Worm (Caenorhabditis elegans) whole organism, L4 larva: ENCODE data around the gene ent-2.

Source experiments
- D1046.2 ChIP-seq: fragments of 200-800 bp; sonication (Bioruptor generic); IDR thresholded peaks from 2 replicates; pipeline ENCODE4 v1.3.6; 2022; ENCODE audit warnings: missing genetic modification characterization, missing compliant biosample characterization
- F26F4.8 ChIP-seq: fragments of 200-800 bp; sonication (Bioruptor generic); conservative IDR thresholded peaks from 2 replicates; pipeline ENCODE4 v1.3.6; 2022; ENCODE audit warnings: missing genetic modification characterization, missing compliant biosample characterization
- F44E2.7 ChIP-seq: fragments of 200-800 bp; sonication (Bioruptor generic); IDR thresholded peaks from 2 replicates; pipeline ENCODE4 v2.1.2; 2022; ENCODE audit warnings: missing genetic modification characterization, missing compliant biosample characterization
- R02D3.7 ChIP-seq: fragments of 150-350 bp; sonication (generic microtip); optimal IDR thresholded peaks from 3 replicates; lab custom pipeline; 2014; ENCODE audit warnings: missing biosample characterization, missing genetic modification characterization
- T26A8.4 ChIP-seq: fragments of 200-800 bp; sonication (Bioruptor generic); IDR thresholded peaks from 2 replicates; pipeline ENCODE4 v1.3.6; 2022; ENCODE audit warnings: missing genetic modification characterization, missing compliant biosample characterization
- Y48G9A.11 ChIP-seq: fragments of 200-800 bp; sonication (Bioruptor generic); IDR thresholded peaks from 2 replicates; pipeline ENCODE4 v1.3.6; 2022; ENCODE audit warnings: missing genetic modification reagents, missing genetic modification characterization, missing compliant biosample characterization
- aly-2 ChIP-seq: sonication (generic microtip); optimal IDR thresholded peaks from 2 replicates; lab custom pipeline; 2018; ENCODE audit warnings: missing biosample characterization, missing genetic modification characterization
- ceh-20 ChIP-seq: fragments of 200-800 bp; sonication (Bioruptor generic); IDR thresholded peaks from 2 replicates; pipeline ENCODE4 v1.3.6; 2022; ENCODE audit warnings: missing genetic modification reagents, missing genetic modification characterization, missing compliant biosample characterization
- ceh-32 ChIP-seq: sonication (generic microtip); optimal IDR thresholded peaks from 2 replicates; lab custom pipeline; 2016; ENCODE audit warnings: mild to moderate bottlenecking, missing genetic modification characterization, missing compliant biosample characterization; ENCODE audit not compliant: poor library complexity
- ceh-82 ChIP-seq: sonication (generic microtip); optimal IDR thresholded peaks from 2 replicates; lab custom pipeline; 2017; ENCODE audit warnings: missing biosample characterization, missing genetic modification characterization
- daf-19 ChIP-seq: fragments of 200-800 bp; sonication (Bioruptor generic); conservative IDR thresholded peaks from 2 replicates; pipeline ENCODE4 v1.3.6; 2022; ENCODE audit warnings: missing genetic modification characterization, missing compliant biosample characterization
- dmd-8 ChIP-seq: fragments of 200-800 bp; sonication (Bioruptor generic); IDR thresholded peaks from 2 replicates; pipeline ENCODE4 v1.3.6; 2022; ENCODE audit warnings: missing genetic modification characterization, missing compliant biosample characterization
- dpl-1 ChIP-seq: fragments of 150-350 bp; optimal IDR thresholded peaks from 2 replicates; lab custom pipeline; 2014; ENCODE audit warnings: missing biosample characterization, missing genetic modification reagents, missing genetic modification characterization
- duxl-1 ChIP-seq: sonication (generic microtip); optimal IDR thresholded peaks from 2 replicates; lab custom pipeline; 2016; ENCODE audit warnings: mild to moderate bottlenecking, missing genetic modification characterization, moderate library complexity, missing compliant biosample characterization; ENCODE audit not compliant: poor library complexity
- dve-1 ChIP-seq: sonication (generic microtip); optimal IDR thresholded peaks from 2 replicates; lab custom pipeline; 2017; ENCODE audit warnings: antibody characterized with exemption, mild to moderate bottlenecking, missing genetic modification characterization, missing compliant biosample characterization; ENCODE audit not compliant: insufficient read depth
- egl-27 ChIP-seq: sonication (generic microtip); optimal IDR thresholded peaks from 3 replicates; lab custom pipeline; 2017; ENCODE audit warnings: missing biosample characterization, missing genetic modification reagents, missing genetic modification characterization
- egl-43 ChIP-seq: fragments of 200-800 bp; sonication (Bioruptor generic); IDR thresholded peaks from 2 replicates; pipeline ENCODE4 v1.3.6; 2022; ENCODE audit warnings: missing genetic modification reagents, missing genetic modification characterization, missing compliant biosample characterization
- fos-1 ChIP-seq: fragments of 150-350 bp; optimal IDR thresholded peaks from 2 replicates; lab custom pipeline; 2014; ENCODE audit warnings: missing biosample characterization, missing genetic modification characterization
- hif-1 ChIP-seq, 2 experiments: sonication (generic microtip); optimal IDR thresholded peaks; 2 replicates each; lab custom pipeline; 2016 to 2017; ENCODE audit warnings: missing compliant biosample characterization in 2 of 2, missing genetic modification characterization in 2 of 2, missing genetic modification reagents in 2 of 2, missing genotype in 2 of 2, mild to moderate bottlenecking in 1 of 2
- hlh-30 ChIP-seq: sonication (generic microtip); optimal IDR thresholded peaks from 2 replicates; lab custom pipeline; 2017; ENCODE audit warnings: antibody characterized with exemption, mild to moderate bottlenecking, missing genetic modification characterization, missing compliant biosample characterization; ENCODE audit not compliant: insufficient read depth
- jun-1 ChIP-seq: fragments of 150-350 bp; optimal IDR thresholded peaks from 2 replicates; lab custom pipeline; 2014; ENCODE audit warnings: missing biosample characterization, missing genetic modification reagents, missing genetic modification characterization
- lin-1 ChIP-seq: fragments of 200-800 bp; sonication (Bioruptor generic); IDR thresholded peaks from 2 replicates; pipeline ENCODE4 v1.3.6; 2022; ENCODE audit warnings: missing genetic modification reagents, missing genetic modification characterization, missing compliant biosample characterization
- lin-15B ChIP-seq: fragments of 150-350 bp; sonication (generic microtip); optimal IDR thresholded peaks from 3 replicates; lab custom pipeline; 2014; ENCODE audit warnings: missing biosample characterization, missing genetic modification characterization
- lin-38 ChIP-seq: fragments of 200-800 bp; sonication (Bioruptor generic); IDR thresholded peaks from 2 replicates; pipeline ENCODE4 v1.3.6; 2022; ENCODE audit warnings: missing genetic modification reagents, missing genetic modification characterization, missing compliant biosample characterization
- lin-39 ChIP-seq: fragments of 150-350 bp; optimal IDR thresholded peaks from 2 replicates; lab custom pipeline; 2014; ENCODE audit warnings: missing biosample characterization, missing genetic modification reagents, missing genetic modification characterization
- lir-3 ChIP-seq: sonication (generic microtip); optimal IDR thresholded peaks from 2 replicates; lab custom pipeline; 2016; ENCODE audit warnings: mild to moderate bottlenecking, missing genetic modification characterization, missing compliant biosample characterization
- madf-9 ChIP-seq: fragments of 200-800 bp; sonication (Bioruptor generic); conservative IDR thresholded peaks from 2 replicates; pipeline ENCODE4 v1.3.6; 2022; ENCODE audit warnings: missing genetic modification reagents, missing genetic modification characterization, missing compliant biosample characterization
- mes-2 ChIP-seq: sonication (generic microtip); optimal IDR thresholded peaks from 2 replicates; lab custom pipeline; 2016; ENCODE audit warnings: missing genotype, mild to moderate bottlenecking, missing genetic modification characterization, missing compliant biosample characterization; ENCODE audit not compliant: poor library complexity, severe bottlenecking
- nhr-10 ChIP-seq: fragments of 150-350 bp; optimal IDR thresholded peaks from 2 replicates; lab custom pipeline; 2014; ENCODE audit warnings: missing biosample characterization, missing genetic modification characterization
- nhr-102 ChIP-seq: sonication (generic microtip); optimal IDR thresholded peaks from 2 replicates; lab custom pipeline; 2016; ENCODE audit warnings: mild to moderate bottlenecking, missing genetic modification characterization, moderate library complexity, missing compliant biosample characterization
- nhr-25 ChIP-seq: sonication (generic microtip); optimal IDR thresholded peaks from 2 replicates; lab custom pipeline; 2017; ENCODE audit warnings: missing genetic modification characterization, mild to moderate bottlenecking, missing compliant biosample characterization, antibody characterized with exemption, moderate library complexity, borderline replicate concordance; ENCODE audit not compliant: insufficient read depth
- nhr-28 ChIP-seq: fragments of 150-350 bp; optimal IDR thresholded peaks from 2 replicates; lab custom pipeline; 2014; ENCODE audit warnings: missing biosample characterization, missing genetic modification characterization
- nhr-41 ChIP-seq: fragments of 200-800 bp; sonication (Bioruptor generic); IDR thresholded peaks from 2 replicates; pipeline ENCODE4 v1.3.6; 2022; ENCODE audit warnings: missing genetic modification reagents, missing genetic modification characterization, missing compliant biosample characterization
- nhr-42 ChIP-seq: fragments of 200-800 bp; sonication (Bioruptor generic); IDR thresholded peaks from 2 replicates; pipeline ENCODE4 v1.3.6; 2022; ENCODE audit warnings: missing genetic modification characterization, missing compliant biosample characterization
- nhr-6 ChIP-seq: fragments of 150-350 bp; optimal IDR thresholded peaks from 2 replicates; lab custom pipeline; 2014; ENCODE audit warnings: missing biosample characterization, missing genetic modification characterization
- nhr-77 ChIP-seq: fragments of 150-350 bp; optimal IDR thresholded peaks from 2 replicates; lab custom pipeline; 2014; ENCODE audit warnings: missing biosample characterization, missing genetic modification characterization
- pha-4 ChIP-seq, 2 experiments: fragments of 150-350 bp in 1 of 2; fragments of 200-800 bp in 1 of 2; sonication (Bioruptor generic) in 1 of 2; IDR thresholded peaks in 1 of 2; optimal IDR thresholded peaks in 1 of 2; 2 replicates each; pipeline versions ENCODE4 v1.3.6 to Lab custom; 2014 to 2022; ENCODE audit warnings: missing genetic modification characterization in 2 of 2, missing genetic modification reagents in 2 of 2, missing biosample characterization in 1 of 2, missing compliant biosample characterization in 1 of 2
- rbr-2 ChIP-seq: sonication (generic microtip); optimal IDR thresholded peaks from 2 replicates; lab custom pipeline; 2016; ENCODE audit warnings: missing genotype, missing genetic modification characterization, missing compliant biosample characterization
- saeg-2 ChIP-seq: fragments of 200-800 bp; sonication (Bioruptor generic); IDR thresholded peaks from 2 replicates; pipeline ENCODE4 v1.3.6; 2022; ENCODE audit warnings: missing genetic modification reagents, missing genetic modification characterization, missing compliant biosample characterization
- sdz-12 ChIP-seq: fragments of 200-800 bp; sonication (Bioruptor generic); optimal IDR thresholded peaks from 2 replicates; lab custom pipeline; 2018; ENCODE audit warnings: mild to moderate bottlenecking, missing genetic modification characterization, missing compliant biosample characterization
- skn-1 ChIP-seq: fragments of 150-350 bp; optimal IDR thresholded peaks from 2 replicates; lab custom pipeline; 2014; ENCODE audit warnings: missing biosample characterization, missing genetic modification characterization
- snpc-1.2 ChIP-seq: fragments of 200-800 bp; sonication (Bioruptor generic); IDR thresholded peaks from 2 replicates; pipeline ENCODE4 v1.3.6; 2022; ENCODE audit warnings: missing genetic modification reagents, missing genetic modification characterization, missing compliant biosample characterization
- spr-3 ChIP-seq: fragments of 200-800 bp; sonication (Bioruptor generic); optimal IDR thresholded peaks from 2 replicates; lab custom pipeline; 2018; ENCODE audit warnings: mild to moderate bottlenecking, missing genetic modification characterization, missing compliant biosample characterization
- tra-1 ChIP-seq: fragments of 200-800 bp; sonication (Bioruptor generic); IDR thresholded peaks from 2 replicates; pipeline ENCODE4 v1.3.6; 2022; ENCODE audit warnings: missing genetic modification reagents, missing genetic modification characterization, missing compliant biosample characterization
- unc-130 ChIP-seq: sonication (generic microtip); optimal IDR thresholded peaks from 2 replicates; lab custom pipeline; 2016; ENCODE audit warnings: missing genetic modification reagents, missing genetic modification characterization, missing compliant biosample characterization
- unc-39 ChIP-seq: sonication (generic microtip); optimal IDR thresholded peaks from 2 replicates; lab custom pipeline; 2017; ENCODE audit warnings: missing biosample characterization, missing genetic modification characterization
- unc-62 ChIP-seq, 3 experiments: fragments of 150-350 bp in 1 of 3; sonication (generic microtip); optimal IDR thresholded peaks in 2 of 3; peaks in 1 of 3; 1 replicate in 1 of 3; 2 replicates in 2 of 3; lab custom pipeline; 2014 to 2017; ENCODE audit warnings: missing biosample characterization in 3 of 3, missing genetic modification characterization in 3 of 3, missing genetic modification reagents in 3 of 3, missing genotype in 1 of 3
- zfp-2 ChIP-seq: sonication (generic microtip); optimal IDR thresholded peaks from 2 replicates; lab custom pipeline; 2016; ENCODE audit warnings: mild to moderate bottlenecking, missing genetic modification characterization, missing compliant biosample characterization
- zip-11 ChIP-seq: fragments of 200-800 bp; sonication (Bioruptor generic); IDR thresholded peaks from 2 replicates; pipeline ENCODE4 v1.3.6; 2022; ENCODE audit warnings: missing genetic modification characterization, missing compliant biosample characterization
- zip-2 ChIP-seq: fragments of 150-350 bp; optimal IDR thresholded peaks from 2 replicates; lab custom pipeline; 2014; ENCODE audit warnings: missing biosample characterization, missing genetic modification characterization

Gene ent-2

DNA sequence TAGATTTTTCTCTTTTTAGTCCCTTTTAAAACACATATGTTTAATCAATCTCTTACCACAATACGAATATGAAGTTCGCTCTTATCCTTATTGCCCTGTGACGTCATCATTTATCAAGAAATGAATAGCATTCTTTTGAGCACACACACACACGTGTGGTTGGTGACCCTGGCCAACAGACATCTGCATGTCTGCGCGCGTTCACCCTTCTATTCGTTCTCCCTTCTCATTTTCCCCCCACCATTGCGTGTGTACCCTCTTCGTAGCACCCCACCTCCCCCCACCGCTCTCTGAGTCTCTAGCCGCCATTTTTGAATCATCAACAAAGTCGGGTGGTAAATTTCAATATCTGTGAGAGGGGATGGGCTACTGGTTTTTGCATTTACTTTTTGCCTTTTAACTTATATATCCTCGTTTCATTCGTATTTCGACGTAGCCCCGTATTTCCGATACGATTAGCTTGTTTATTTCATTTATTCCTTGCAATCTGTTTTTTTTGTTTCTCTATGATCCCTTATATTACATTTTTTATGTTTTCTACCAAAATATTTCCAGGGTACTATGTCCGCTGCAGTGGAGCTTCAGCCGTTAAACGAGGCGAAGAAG, at the start of gene ent-2:
TSS of gene ent-2 (plus strand) at position 556 of the 606 bp plus-strand sequence.
- TF ChIP-seq dpl-1 (no peak), unc-130 (GFP tag; lab: Kevin White, UChicago) (no peak), madf-9 (GFP tag; lab: Robert Waterston, UW) (no peak), nhr-41 (GFP tag; lab: Robert Waterston, UW) (no peak), pha-4 (GFP tag; IDR thresholded peaks at IDR 0.05; lab: Robert Waterston, UW) (no peak), pha-4 (tag; optimal IDR thresholded peaks at IDR 0.05; lab: Kevin White, UChicago) (no peak), lir-3 (tag; lab: Kevin White, UChicago) (no peak), lin-39 (tag; lab: Kevin White, UChicago) (no peak), zip-2 (no peak), zfp-2 (tag; lab: Kevin White, UChicago) (no peak), F44E2.7 (GFP tag; lab: Robert Waterston, UW) (no peak), hlh-30 (peak; percentile 52), fos-1 (tag; lab: Kevin White, UChicago) (no peak), dve-1 (tag; lab: Kevin White, UChicago) (no peak), daf-19 (no peak), egl-43 (GFP tag; lab: Robert Waterston, UW) (no peak), F26F4.8 (no peak), nhr-102 (tag; lab: Kevin White, UChicago) (no peak), sdz-12 (GFP tag; lab: Kevin White, UChicago) (no peak), lin-15B (tag; lab: Kevin White, UChicago) (no peak), skn-1 (tag; lab: Kevin White, UChicago) (no peak), unc-62 (GFP tag; optimal IDR thresholded peaks at IDR 0.05 in 1 of 2; lab: Kevin White, UChicago) (no peak), unc-62 (tag; optimal IDR thresholded peaks at IDR 0.05; lab: Kevin White, UChicago) (no peak), Y48G9A.11 (no peak), nhr-25 (no peak), ceh-32 (tag; lab: Kevin White, UChicago) (no peak), zip-11 (GFP tag; lab: Robert Waterston, UW) (no peak), nhr-77 (tag; lab: Kevin White, UChicago) (no peak), R02D3.7 (no peak), dmd-8 (no peak), nhr-42 (no peak), snpc-1.2 (GFP tag; lab: Robert Waterston, UW) (no peak), egl-27 (tag; lab: Kevin White, UChicago) (no peak), D1046.2 (GFP tag; lab: Robert Waterston, UW) (no peak), spr-3 (GFP tag; lab: Kevin White, UChicago) (no peak), T26A8.4 (no peak), nhr-6 (peak; percentile 64), aly-2 (tag; lab: Kevin White, UChicago) (no peak), rbr-2 (tag; lab: Kevin White, UChicago) (peak; percentile 16), nhr-28 (no peak), lin-1 (GFP tag; lab: Robert Waterston, UW) (no peak), jun-1 (tag; lab: Kevin White, UChicago) (no peak), saeg-2 (GFP tag; lab: Robert Waterston, UW) (no peak), tra-1 (GFP tag; lab: Robert Waterston, UW) (no peak), ceh-20 (GFP tag; lab: Robert Waterston, UW) (no peak), unc-39 (tag; lab: Kevin White, UChicago) (no peak), mes-2 (tag; lab: Kevin White, UChicago) (no peak), nhr-10 (tag; lab: Kevin White, UChicago) (no peak), hif-1 (tag; optimal IDR thresholded peaks at IDR 0.05; lab: Kevin White, UChicago) (peak in 1 of 2 experiments; percentile 1), duxl-1 (no peak), ceh-82 (tag; lab: Kevin White, UChicago) (no peak), lin-38 (no peak)
